Fruit fly (Drosophila melanogaster) whole organism, adult: ENCODE data around the gene CG3556.

Experiments
- CG12768 ChIP-seq: fragments of 200-800 bp; sonication (Bioruptor generic); optimal IDR thresholded peaks from 2 replicates; lab custom pipeline; 2017; ENCODE audit warnings: missing biosample characterization, missing genetic modification characterization, mild to moderate bottlenecking, moderate library complexity, missing genetic modification reagents
- CG5204 ChIP-seq: fragments of 200-800 bp; sonication (Bioruptor generic); optimal IDR thresholded peaks from 2 replicates; lab custom pipeline; 2016; ENCODE audit warnings: missing biosample characterization, missing genetic modification characterization
- CG7045 ChIP-seq: fragments of 200-800 bp; sonication (Bioruptor generic); optimal IDR thresholded peaks from 2 replicates; lab custom pipeline; 2017; ENCODE audit warnings: missing biosample characterization, mild to moderate bottlenecking, missing genetic modification characterization
- CG7101 ChIP-seq: fragments of 200-800 bp; sonication (Bioruptor generic); optimal IDR thresholded peaks from 2 replicates; lab custom pipeline; 2018; ENCODE audit warnings: missing biosample characterization, mild to moderate bottlenecking, missing genetic modification characterization, moderate library complexity
- Clk ChIP-seq: fragments of 200-800 bp; sonication (Bioruptor generic); optimal IDR thresholded peaks from 2 replicates; lab custom pipeline; 2017; ENCODE audit warnings: missing biosample characterization, missing genetic modification characterization
- Crg-1 ChIP-seq: fragments of 200-800 bp; sonication (Bioruptor generic); optimal IDR thresholded peaks from 2 replicates; lab custom pipeline; 2016; ENCODE audit warnings: missing biosample characterization, missing genetic modification characterization
- kay ChIP-seq: fragments of 200-800 bp; sonication (Bioruptor generic); peaks from one replicate; lab custom pipeline; 2016; ENCODE audit warnings: missing biosample characterization, missing genetic modification characterization, borderline replicate concordance
- ovo ChIP-seq: fragments of 200-800 bp; sonication (Bioruptor generic); optimal IDR thresholded peaks from 2 replicates; lab custom pipeline; 2016; ENCODE audit warnings: missing biosample characterization, missing genetic modification characterization
- tj ChIP-seq: fragments of 200-800 bp; sonication (Bioruptor generic); optimal IDR thresholded peaks from 3 replicates; lab custom pipeline; 2017; ENCODE audit warnings: missing biosample characterization, mild to moderate bottlenecking, missing genetic modification characterization, moderate library complexity
- toe ChIP-seq: fragments of 200-800 bp; sonication (Bioruptor generic); optimal IDR thresholded peaks from 2 replicates; lab custom pipeline; 2016; ENCODE audit warnings: missing biosample characterization, missing genetic modification characterization

DNA sequence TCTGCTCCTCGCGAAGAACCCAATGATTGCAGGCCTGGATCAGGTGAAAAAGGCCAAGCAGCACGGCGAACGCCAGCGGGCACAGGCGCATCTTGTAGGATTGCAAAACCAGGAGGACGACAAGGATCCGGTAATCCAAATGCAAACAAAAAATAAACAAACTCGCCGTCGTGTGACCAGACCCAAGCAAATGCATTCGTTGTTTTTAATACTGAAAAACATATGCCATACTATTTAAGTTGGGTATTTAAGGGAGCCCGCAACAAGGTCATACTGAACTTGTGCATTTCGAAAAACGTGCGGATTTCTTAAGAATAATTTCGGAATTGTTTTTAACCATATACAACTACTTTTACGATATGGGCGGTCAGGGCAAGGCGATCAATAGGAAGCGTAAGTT lies 21.7 kb downstream of the CG3556 start, which contains the start of the genes CG11436 and CG3527:
- TF ChIP-seq Clk (GFP tag; lab: Kevin White, UChicago) (no peak), ovo (GFP tag; lab: Kevin White, UChicago) (no peak), CG7101 (tag; lab: Kevin White, UChicago) (no peak), tj (no peak), CG5204 (GFP tag; lab: Kevin White, UChicago) (no peak), CG7045 (GFP tag; lab: Kevin White, UChicago) (no peak), Crg-1 (no peak), toe (GFP tag; lab: Kevin White, UChicago) (no peak), kay (GFP tag; lab: Kevin White, UChicago) (no peak), CG12768 (GFP tag; lab: Kevin White, UChicago) (no peak)
